Worm (Caenorhabditis elegans) whole organism, L4 larva: ENCODE data around the gene H20E11.1.
"Not testable (repeated sequence)": the region's sequence is repeated elsewhere in the genome, so short reads cannot be mapped to it uniquely, and the experiment has no call there.

Experiments
- F26F4.8 ChIP-seq: fragments of 200-800 bp; sonication (Bioruptor generic); conservative IDR thresholded peaks from 2 replicates; pipeline ENCODE4 v1.3.6; 2022; ENCODE audit warnings: missing genetic modification characterization, missing compliant biosample characterization
- Y5F2A.4 ChIP-seq: fragments of 200-800 bp; sonication (Bioruptor generic); optimal IDR thresholded peaks from 2 replicates; lab custom pipeline; 2018; ENCODE audit warnings: mild to moderate bottlenecking, missing genetic modification characterization, missing compliant biosample characterization
- aha-1 ChIP-seq: fragments of 150-350 bp; peaks from one replicate; lab custom pipeline; 2014; ENCODE audit warnings: missing biosample characterization, missing genetic modification characterization
- aly-2 ChIP-seq: sonication (generic microtip); optimal IDR thresholded peaks from 2 replicates; lab custom pipeline; 2018; ENCODE audit warnings: missing biosample characterization, missing genetic modification characterization
- ceh-20 ChIP-seq: fragments of 200-800 bp; sonication (Bioruptor generic); IDR thresholded peaks from 2 replicates; pipeline ENCODE4 v1.3.6; 2022; ENCODE audit warnings: missing genetic modification reagents, missing genetic modification characterization, missing compliant biosample characterization
- ceh-62 ChIP-seq: sonication (generic microtip); optimal IDR thresholded peaks from 2 replicates; lab custom pipeline; 2017; ENCODE audit warnings: missing biosample characterization, missing genetic modification characterization
- ceh-82 ChIP-seq: sonication (generic microtip); optimal IDR thresholded peaks from 2 replicates; lab custom pipeline; 2017; ENCODE audit warnings: missing biosample characterization, missing genetic modification characterization
- ces-1 ChIP-seq: fragments of 150-350 bp; sonication (generic microtip); optimal IDR thresholded peaks from 4 replicates; lab custom pipeline; 2014; ENCODE audit warnings: missing biosample characterization, missing genetic modification reagents, missing genetic modification characterization
- ctbp-1 ChIP-seq: fragments of 200-800 bp; sonication (Bioruptor generic); IDR thresholded peaks from 2 replicates; pipeline ENCODE4 v1.3.6; 2022; ENCODE audit warnings: missing genetic modification reagents, missing genetic modification characterization, missing compliant biosample characterization
- daf-12 ChIP-seq: fragments of 150-350 bp; optimal IDR thresholded peaks from 2 replicates; lab custom pipeline; 2014; ENCODE audit warnings: missing biosample characterization, missing genetic modification reagents, missing genetic modification characterization
- daf-16 ChIP-seq, 3 experiments: sonication (generic microtip); optimal IDR thresholded peaks; 2 replicates each; lab custom pipeline; 2016 to 2017; ENCODE audit warnings: missing genetic modification characterization in 3 of 3, missing genetic modification reagents in 3 of 3, mild to moderate bottlenecking in 2 of 3, missing compliant biosample characterization in 2 of 3, missing biosample characterization in 1 of 3, moderate library complexity in 1 of 3
- dmd-6 ChIP-seq: fragments of 200-800 bp; sonication (Bioruptor generic); IDR thresholded peaks from 2 replicates; pipeline ENCODE4 v1.3.6; 2022; ENCODE audit warnings: missing genetic modification reagents, missing genetic modification characterization, missing compliant biosample characterization
- dmd-9 ChIP-seq: fragments of 200-800 bp; sonication (Bioruptor generic); IDR thresholded peaks from 2 replicates; pipeline ENCODE4 v1.3.6; 2022; ENCODE audit warnings: missing genetic modification reagents, missing genetic modification characterization, missing compliant biosample characterization
- dve-1 ChIP-seq: sonication (generic microtip); optimal IDR thresholded peaks from 2 replicates; lab custom pipeline; 2017; ENCODE audit warnings: antibody characterized with exemption, mild to moderate bottlenecking, missing genetic modification characterization, missing compliant biosample characterization; ENCODE audit not compliant: insufficient read depth
- fkh-10 ChIP-seq: fragments of 150-350 bp; optimal IDR thresholded peaks from 2 replicates; lab custom pipeline; 2014; ENCODE audit warnings: missing biosample characterization, missing genetic modification reagents, missing genetic modification characterization
- fos-1 ChIP-seq: fragments of 150-350 bp; optimal IDR thresholded peaks from 2 replicates; lab custom pipeline; 2014; ENCODE audit warnings: missing biosample characterization, missing genetic modification characterization
- gei-8 ChIP-seq: fragments of 200-800 bp; sonication (Bioruptor generic); optimal IDR thresholded peaks from 2 replicates; lab custom pipeline; 2018; ENCODE audit warnings: mild to moderate bottlenecking, missing genetic modification characterization, missing compliant biosample characterization
- hlh-11 ChIP-seq: fragments of 200-800 bp; sonication (Bioruptor generic); optimal IDR thresholded peaks from 2 replicates; lab custom pipeline; 2018; ENCODE audit warnings: mild to moderate bottlenecking, missing genetic modification characterization, missing compliant biosample characterization
- hlh-30 ChIP-seq: sonication (generic microtip); optimal IDR thresholded peaks from 2 replicates; lab custom pipeline; 2017; ENCODE audit warnings: antibody characterized with exemption, mild to moderate bottlenecking, missing genetic modification characterization, missing compliant biosample characterization; ENCODE audit not compliant: insufficient read depth
- jun-1 ChIP-seq: fragments of 150-350 bp; optimal IDR thresholded peaks from 2 replicates; lab custom pipeline; 2014; ENCODE audit warnings: missing biosample characterization, missing genetic modification reagents, missing genetic modification characterization
- lim-7 ChIP-seq: fragments of 200-800 bp; sonication (Bioruptor generic); IDR thresholded peaks from 2 replicates; pipeline ENCODE4 v1.3.6; 2022; ENCODE audit warnings: missing genetic modification characterization, missing compliant biosample characterization
- lin-1 ChIP-seq: fragments of 200-800 bp; sonication (Bioruptor generic); IDR thresholded peaks from 2 replicates; pipeline ENCODE4 v1.3.6; 2022; ENCODE audit warnings: missing genetic modification reagents, missing genetic modification characterization, missing compliant biosample characterization
- lin-13 ChIP-seq: fragments of 150-350 bp; optimal IDR thresholded peaks from 2 replicates; lab custom pipeline; 2014; ENCODE audit warnings: missing biosample characterization, missing genetic modification reagents, missing genetic modification characterization
- lin-39 ChIP-seq: fragments of 150-350 bp; optimal IDR thresholded peaks from 2 replicates; lab custom pipeline; 2014; ENCODE audit warnings: missing biosample characterization, missing genetic modification reagents, missing genetic modification characterization
- lir-3 ChIP-seq: sonication (generic microtip); optimal IDR thresholded peaks from 2 replicates; lab custom pipeline; 2016; ENCODE audit warnings: mild to moderate bottlenecking, missing genetic modification characterization, missing compliant biosample characterization
- madf-5 ChIP-seq, 2 experiments: fragments of 200-800 bp; sonication (Bioruptor generic); IDR thresholded peaks; 2 replicates each; pipeline ENCODE4 v1.3.6; 2022; ENCODE audit warnings: missing compliant biosample characterization in 2 of 2, missing genetic modification characterization in 2 of 2
- nhr-11 ChIP-seq: fragments of 150-350 bp; optimal IDR thresholded peaks from 2 replicates; lab custom pipeline; 2014; ENCODE audit warnings: missing biosample characterization, missing genetic modification characterization
- nhr-28 ChIP-seq: fragments of 150-350 bp; optimal IDR thresholded peaks from 2 replicates; lab custom pipeline; 2014; ENCODE audit warnings: missing biosample characterization, missing genetic modification characterization
- nhr-42 ChIP-seq: fragments of 200-800 bp; sonication (Bioruptor generic); IDR thresholded peaks from 2 replicates; pipeline ENCODE4 v1.3.6; 2022; ENCODE audit warnings: missing genetic modification characterization, missing compliant biosample characterization
- nhr-48 ChIP-seq: sonication (generic microtip); optimal IDR thresholded peaks from 2 replicates; lab custom pipeline; 2016; ENCODE audit warnings: mild to moderate bottlenecking, missing genetic modification characterization, missing compliant biosample characterization
- nhr-6 ChIP-seq: fragments of 150-350 bp; optimal IDR thresholded peaks from 2 replicates; lab custom pipeline; 2014; ENCODE audit warnings: missing biosample characterization, missing genetic modification characterization
- php-3 ChIP-seq: fragments of 200-800 bp; sonication (Bioruptor generic); IDR thresholded peaks from 2 replicates; pipeline ENCODE4 v1.3.6; 2022; ENCODE audit warnings: missing genetic modification reagents, missing genetic modification characterization, missing compliant biosample characterization
- pqm-1 ChIP-seq: sonication (generic microtip); optimal IDR thresholded peaks from 2 replicates; lab custom pipeline; 2017; ENCODE audit warnings: missing biosample characterization, missing genetic modification characterization
- spr-3 ChIP-seq: fragments of 200-800 bp; sonication (Bioruptor generic); optimal IDR thresholded peaks from 2 replicates; lab custom pipeline; 2018; ENCODE audit warnings: mild to moderate bottlenecking, missing genetic modification characterization, missing compliant biosample characterization
- tag-97 ChIP-seq: fragments of 200-800 bp; sonication (Bioruptor generic); IDR thresholded peaks from 2 replicates; pipeline ENCODE4 v1.3.6; 2022; ENCODE audit warnings: missing genetic modification characterization, missing compliant biosample characterization
- unc-62 ChIP-seq, 3 experiments: fragments of 150-350 bp in 1 of 3; sonication (generic microtip); optimal IDR thresholded peaks in 2 of 3; peaks in 1 of 3; 1 replicate in 1 of 3; 2 replicates in 2 of 3; lab custom pipeline; 2014 to 2017; ENCODE audit warnings: missing biosample characterization in 3 of 3, missing genetic modification characterization in 3 of 3, missing genetic modification reagents in 3 of 3, missing genotype in 1 of 3
- vab-7 ChIP-seq: fragments of 200-800 bp; sonication (Bioruptor generic); IDR thresholded peaks from 2 replicates; pipeline ENCODE4 v1.3.6; 2022; ENCODE audit warnings: missing genetic modification reagents, missing genetic modification characterization, missing compliant biosample characterization
- zip-2 ChIP-seq: fragments of 150-350 bp; optimal IDR thresholded peaks from 2 replicates; lab custom pipeline; 2014; ENCODE audit warnings: missing biosample characterization, missing genetic modification characterization
- ztf-11 ChIP-seq: fragments of 150-350 bp; optimal IDR thresholded peaks from 2 replicates; lab custom pipeline; 2014; ENCODE audit warnings: missing biosample characterization, missing genetic modification characterization

H20E11.1 gene

ce11 chrIV:6824622-6825021, 5.3 kb upstream of the H20E11.1 start, which contains the start of gene H20E11.3:
Gene H20E11.3 (plus strand): TSS chrIV:6824816.
- TF ChIP-seq madf-5 (GFP tag; IDR thresholded peaks at IDR 0.05; lab: Robert Waterston, UW) (no peak), vab-7 (GFP tag; lab: Robert Waterston, UW) (no peak), nhr-42 (GFP tag; lab: Robert Waterston, UW) (no peak), ceh-82 (tag; lab: Kevin White, UChicago) (no peak), fos-1 (tag; lab: Kevin White, UChicago) (no peak), ztf-11 (no peak), ceh-62 (no peak), daf-12 (tag; lab: Kevin White, UChicago) (no peak), fkh-10 (GFP tag; lab: Kevin White, UChicago) (no peak), aha-1 (tag; lab: Kevin White, UChicago) (peak; percentile 38), tag-97 (GFP tag; lab: Robert Waterston, UW) (no peak), gei-8 (GFP tag; lab: Kevin White, UChicago) (no peak), nhr-6 (no peak), dve-1 (peak; percentile 4), F26F4.8 (GFP tag; lab: Robert Waterston, UW) (no peak), hlh-30 (no peak), daf-16 (GFP tag; optimal IDR thresholded peaks at IDR 0.05; lab: Kevin White, UChicago) (no peak), daf-16 (tag; optimal IDR thresholded peaks at IDR 0.05; lab: Kevin White, UChicago) (peak; percentile 37), lim-7 (no peak), lin-13 (GFP tag; lab: Kevin White, UChicago) (no peak), dmd-6 (GFP tag; lab: Robert Waterston, UW) (peak; percentile 59; the same call in 1 of the 2 replicates), aly-2 (tag; lab: Kevin White, UChicago) (no peak), pqm-1 (tag; lab: Kevin White, UChicago) (peak; percentile 19), spr-3 (no peak)

ce11 chrIV:6827477-6827876, 2.5 kb upstream of the H20E11.1 start, which contains the start of gene H20E11.2:
Gene H20E11.2 (plus strand): TSS chrIV:6827777.
- TF ChIP-seq hlh-11; nhr-6; lin-1 (GFP tag; lab: Robert Waterston, UW): not testable (repeated sequence)
- TF ChIP-seq, all 104 proteins: peak for 0; not testable (repeated sequence) for 104

ce11 chrIV:6832194-6832593, 2.2 kb downstream of the H20E11.1 start:
- TF ChIP-seq pqm-1 (tag; lab: Kevin White, UChicago) (no peak), unc-62 (GFP tag; optimal IDR thresholded peaks at IDR 0.05 in 1 of 2; lab: Kevin White, UChicago) (peak in 1 of 2 experiments; percentile 94), unc-62 (tag; optimal IDR thresholded peaks at IDR 0.05; lab: Kevin White, UChicago) (no peak)

- TF ChIP-seq dmd-9 (GFP tag; lab: Robert Waterston, UW), result no peak
- peak; percentile 20 for TF ChIP-seq nhr-28 (tag; lab: Kevin White, UChicago)
- TF ChIP-seq jun-1 (tag; lab: Kevin White, UChicago), result no peak
- no peak for TF ChIP-seq ctbp-1
- no peak for TF ChIP-seq lir-3 (tag; lab: Kevin White, UChicago)
- TF ChIP-seq nhr-48 (tag; lab: Kevin White, UChicago), result no peak
- TF ChIP-seq nhr-11 (tag; lab: Kevin White, UChicago), result no peak
- TF ChIP-seq ces-1 (GFP tag; lab: Kevin White, UChicago), result no peak
- no peak for TF ChIP-seq zip-2 (tag; lab: Kevin White, UChicago)
- no peak for TF ChIP-seq lin-39 (tag; lab: Kevin White, UChicago)
- no peak for TF ChIP-seq Y5F2A.4 (GFP tag; lab: Kevin White, UChicago)
- TF ChIP-seq hlh-11, result peak; percentile 33
- TF ChIP-seq ceh-20 (GFP tag; lab: Robert Waterston, UW), result peak; percentile 61; the same call in 1 of the 2 replicates
- 0 out of 2 replicates have a peak, but pooled peaks have one; percentile 33 for TF ChIP-seq php-3 (GFP tag; lab: Robert Waterston, UW)
- no peak for TF ChIP-seq aha-1 (tag; lab: Kevin White, UChicago)
These were observed 3.7 kb downstream of the H20E11.1 start for ce11 chrIV:6833617-6834016.
